Worm (Caenorhabditis elegans) whole organism, mixed stage, embryonic: ENCODE results near the gene K12G11.6.

Experiments
- bed-3 ChIP-seq: fragments of 200-800 bp; sonication (Bioruptor generic); optimal IDR thresholded peaks from 3 replicates; lab custom pipeline; 2018; ENCODE audit warnings: mild to moderate bottlenecking, missing genetic modification characterization, moderate library complexity, missing compliant biosample characterization
- blmp-1 ChIP-seq: fragments of 150-350 bp; optimal IDR thresholded peaks from 2 replicates; lab custom pipeline; 2014; ENCODE audit warnings: missing biosample characterization, missing genetic modification characterization
- ceh-39 ChIP-seq: fragments of 150-350 bp; optimal IDR thresholded peaks from 2 replicates; lab custom pipeline; 2014; ENCODE audit warnings: missing biosample characterization, missing genetic modification characterization
- ceh-43 ChIP-seq: fragments of 200-800 bp; sonication (Bioruptor generic); optimal IDR thresholded peaks from 2 replicates; lab custom pipeline; 2018; ENCODE audit warnings: mild to moderate bottlenecking, missing genetic modification characterization, moderate library complexity, missing compliant biosample characterization
- cnd-1 ChIP-seq: fragments of 200-800 bp; sonication (Bioruptor generic); optimal IDR thresholded peaks from 2 replicates; lab custom pipeline; 2018; ENCODE audit warnings: mild to moderate bottlenecking, missing genetic modification characterization, missing compliant biosample characterization
- drap-1 ChIP-seq: fragments of 200-800 bp; sonication (Bioruptor generic); optimal IDR thresholded peaks from 3 replicates; lab custom pipeline; 2018; ENCODE audit warnings: mild to moderate bottlenecking, missing genetic modification characterization, missing compliant biosample characterization
- elt-1 ChIP-seq: sonication (generic microtip); optimal IDR thresholded peaks from 2 replicates; lab custom pipeline; 2017; ENCODE audit warnings: missing genetic modification characterization, mild to moderate bottlenecking, missing compliant biosample characterization, antibody characterized with exemption, moderate library complexity, borderline replicate concordance; ENCODE audit not compliant: insufficient read depth
- flh-1 ChIP-seq: fragments of 200-800 bp; sonication (Bioruptor generic); optimal IDR thresholded peaks from 2 replicates; lab custom pipeline; 2018; ENCODE audit warnings: mild to moderate bottlenecking, missing genetic modification characterization, moderate library complexity, missing compliant biosample characterization
- ham-2 ChIP-seq: fragments of 200-800 bp; sonication (Bioruptor generic); optimal IDR thresholded peaks from 2 replicates; lab custom pipeline; 2018; ENCODE audit warnings: mild to moderate bottlenecking, missing genetic modification characterization, missing compliant biosample characterization
- hlh-1 ChIP-seq: fragments of 150-350 bp; optimal IDR thresholded peaks from 2 replicates; lab custom pipeline; 2014; ENCODE audit warnings: missing biosample characterization, missing genetic modification reagents, missing genetic modification characterization
- lin-13 ChIP-seq: fragments of 150-350 bp; optimal IDR thresholded peaks from 2 replicates; lab custom pipeline; 2014; ENCODE audit warnings: missing biosample characterization, missing genetic modification characterization
- lin-32 ChIP-seq: fragments of 200-800 bp; sonication (Bioruptor generic); optimal IDR thresholded peaks from 2 replicates; lab custom pipeline; 2018; ENCODE audit warnings: mild to moderate bottlenecking, missing genetic modification characterization, missing compliant biosample characterization
- mep-1 ChIP-seq: fragments of 150-350 bp; optimal IDR thresholded peaks from 2 replicates; lab custom pipeline; 2017; ENCODE audit warnings: missing biosample characterization, missing genetic modification reagents, missing genetic modification characterization, inconsistent platforms
- nhr-12 ChIP-seq: fragments of 150-350 bp; optimal IDR thresholded peaks from 2 replicates; lab custom pipeline; 2014; ENCODE audit warnings: missing biosample characterization, missing genetic modification characterization
- nhr-2 ChIP-seq: fragments of 150-350 bp; optimal IDR thresholded peaks from 2 replicates; lab custom pipeline; 2014; ENCODE audit warnings: missing biosample characterization, missing genetic modification characterization
- nhr-237 ChIP-seq: fragments of 150-350 bp; optimal IDR thresholded peaks from 2 replicates; lab custom pipeline; 2014; ENCODE audit warnings: missing biosample characterization, missing genetic modification characterization
- nhr-28 ChIP-seq: fragments of 150-350 bp; optimal IDR thresholded peaks from 2 replicates; lab custom pipeline; 2014; ENCODE audit warnings: missing biosample characterization, missing genetic modification characterization
- pha-4 ChIP-seq: fragments of 150-350 bp; optimal IDR thresholded peaks from 2 replicates; lab custom pipeline; 2018; ENCODE audit warnings: missing biosample characterization, missing genetic modification reagents, missing genetic modification characterization
- sem-2 ChIP-seq: fragments of 200-800 bp; sonication (Bioruptor generic); optimal IDR thresholded peaks from 2 replicates; lab custom pipeline; 2018; ENCODE audit warnings: mild to moderate bottlenecking, missing genetic modification characterization, missing compliant biosample characterization
- snpc-4 ChIP-seq: fragments of 150-350 bp; optimal IDR thresholded peaks from 2 replicates; lab custom pipeline; 2014; ENCODE audit warnings: missing biosample characterization, missing genetic modification characterization
- tbx-8 ChIP-seq: fragments of 200-800 bp; sonication (Bioruptor generic); optimal IDR thresholded peaks from 2 replicates; lab custom pipeline; 2018; ENCODE audit warnings: mild to moderate bottlenecking, missing genetic modification characterization, moderate library complexity, missing compliant biosample characterization
- unc-120 ChIP-seq: sonication (generic microtip); optimal IDR thresholded peaks from 2 replicates; lab custom pipeline; 2017; ENCODE audit warnings: missing genetic modification characterization, missing compliant biosample characterization; ENCODE audit not compliant: poor library complexity, severe bottlenecking
- unc-62 ChIP-seq: fragments of 150-350 bp; optimal IDR thresholded peaks from 2 replicates; lab custom pipeline; 2014; ENCODE audit warnings: missing biosample characterization, missing genetic modification reagents, missing genetic modification characterization
- zip-8 ChIP-seq: fragments of 150-350 bp; optimal IDR thresholded peaks from 2 replicates; lab custom pipeline; 2014; ENCODE audit warnings: missing biosample characterization, missing genetic modification characterization
- ztf-11 ChIP-seq: fragments of 150-350 bp; optimal IDR thresholded peaks from 2 replicates; lab custom pipeline; 2014; ENCODE audit warnings: missing biosample characterization, missing genetic modification characterization

K12G11.6 gene

DNA sequence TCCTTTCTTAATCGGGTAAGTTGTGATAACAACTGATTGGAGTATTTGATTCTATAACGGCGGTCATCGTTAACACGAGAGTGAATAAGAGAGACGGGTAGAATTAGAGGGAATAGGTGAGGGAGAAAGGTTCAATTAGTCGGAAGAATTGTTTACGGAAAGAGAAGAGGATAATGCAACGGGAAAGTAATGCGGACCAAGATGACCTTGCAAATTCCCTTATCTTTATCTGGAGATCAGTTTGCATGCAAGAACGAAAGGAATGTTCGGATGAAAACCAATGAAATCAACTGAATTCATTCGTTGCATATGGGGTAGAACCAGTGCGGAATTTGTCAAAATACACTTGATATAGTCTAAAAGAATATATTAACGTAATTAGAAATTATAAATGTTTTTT, 8.0 kb downstream of the K12G11.6 start:
- peak; percentile 79 for TF ChIP-seq elt-1 (tag; lab: Kevin White, UChicago)
- no peak for TF ChIP-seq nhr-28 (tag; lab: Kevin White, UChicago)
- TF ChIP-seq, all 35 proteins: peak for 1

DNA sequence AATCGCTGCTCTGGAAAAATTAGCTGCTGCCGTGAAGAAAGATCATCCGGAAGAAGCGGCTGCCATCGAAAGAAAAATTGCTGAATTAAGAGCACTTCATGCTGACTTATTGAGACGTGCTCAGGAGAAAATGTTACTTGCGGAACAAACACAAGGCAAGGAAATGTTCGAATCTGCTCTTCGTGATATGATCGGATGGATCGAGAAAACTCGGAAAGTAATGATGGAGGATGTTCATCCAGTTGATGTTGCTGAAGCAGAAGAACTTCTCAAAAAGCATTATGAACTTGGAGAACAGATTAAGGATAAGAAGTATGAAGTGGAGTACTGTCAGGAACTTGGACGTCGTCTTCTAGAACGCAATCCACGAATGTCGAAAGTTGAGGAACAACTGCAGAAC, 11.8 kb downstream of the K12G11.6 start:
- TF ChIP-seq nhr-237 (tag; lab: Kevin White, UChicago), result no peak
- TF ChIP-seq ceh-43 (GFP tag; lab: Kevin White, UChicago), result no peak
- no peak for TF ChIP-seq pha-4 (tag; lab: Kevin White, UChicago)
- no peak for TF ChIP-seq mep-1 (tag; lab: Kevin White, UChicago)
- TF ChIP-seq blmp-1, result no peak
- TF ChIP-seq flh-1 (GFP tag; lab: Kevin White, UChicago), result no peak
- no peak for TF ChIP-seq unc-62 (GFP tag; lab: Kevin White, UChicago)
- TF ChIP-seq, all 35 proteins: peak for 0

DNA sequence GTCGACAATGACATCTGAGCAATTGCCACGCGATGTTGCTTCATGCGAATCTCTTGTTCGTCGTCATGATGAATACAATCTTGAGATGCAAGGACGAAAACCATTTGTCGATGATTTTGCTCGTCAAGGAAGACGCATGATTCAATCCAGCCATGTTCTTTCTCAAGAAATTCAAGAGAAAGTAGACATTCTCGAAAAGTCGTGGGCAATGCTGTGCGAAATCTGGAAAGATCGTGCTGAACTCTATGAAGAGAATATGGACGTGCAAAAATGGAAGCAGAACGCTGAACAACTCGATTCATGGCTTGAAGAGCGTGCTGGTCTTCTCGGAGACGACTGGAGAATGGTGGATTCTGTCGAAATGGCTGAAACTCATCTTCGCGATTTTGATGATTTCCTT, 19.2 kb downstream of the K12G11.6 start:
- TF ChIP-seq ceh-43 (GFP tag; lab: Kevin White, UChicago), result no peak

DNA sequence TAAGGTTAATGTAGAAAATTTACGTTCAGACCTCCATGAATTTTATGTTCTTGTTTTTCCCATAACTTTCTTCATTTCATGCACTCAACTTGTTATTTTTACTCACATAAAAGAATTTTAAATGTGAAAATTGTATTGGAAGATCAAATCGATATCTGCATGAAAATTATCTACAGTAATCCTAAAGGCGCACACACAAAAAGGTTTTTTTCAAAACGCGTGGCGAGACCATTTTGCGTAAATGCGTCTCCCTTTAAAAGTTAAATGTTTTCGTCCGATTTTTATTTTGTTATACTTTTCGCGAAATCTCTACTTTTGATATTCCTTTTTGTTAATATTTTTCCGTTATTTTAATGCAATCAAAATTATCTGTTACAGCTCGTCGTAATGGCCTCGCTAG, 23.1 kb downstream of the K12G11.6 start, which contains the start of gene R31.2:
Gene R31.2, plus strand, starts transcription at position 388 of the 400 bp plus-strand sequence.
- TF ChIP-seq mep-1 (tag; lab: Kevin White, UChicago) (no peak), unc-120 (tag; lab: Kevin White, UChicago) (no peak), cnd-1 (tag; lab: Kevin White, UChicago) (no peak), flh-1 (GFP tag; lab: Kevin White, UChicago) (no peak), pha-4 (tag; lab: Kevin White, UChicago) (no peak), ztf-11 (tag; lab: Kevin White, UChicago) (no peak), lin-32 (GFP tag; lab: Kevin White, UChicago) (no peak), snpc-4 (tag; lab: Kevin White, UChicago) (no peak), nhr-237 (tag; lab: Kevin White, UChicago) (no peak), unc-62 (GFP tag; lab: Kevin White, UChicago) (no peak), tbx-8 (GFP tag; lab: Kevin White, UChicago) (no peak), ceh-39 (tag; lab: Kevin White, UChicago) (no peak), sem-2 (no peak), nhr-12 (no peak), lin-13 (tag; lab: Kevin White, UChicago) (no peak), zip-8 (tag; lab: Kevin White, UChicago) (no peak), ceh-43 (GFP tag; lab: Kevin White, UChicago) (no peak), drap-1 (GFP tag; lab: Kevin White, UChicago) (no peak), ham-2 (GFP tag; lab: Kevin White, UChicago) (no peak), bed-3 (no peak)

DNA sequence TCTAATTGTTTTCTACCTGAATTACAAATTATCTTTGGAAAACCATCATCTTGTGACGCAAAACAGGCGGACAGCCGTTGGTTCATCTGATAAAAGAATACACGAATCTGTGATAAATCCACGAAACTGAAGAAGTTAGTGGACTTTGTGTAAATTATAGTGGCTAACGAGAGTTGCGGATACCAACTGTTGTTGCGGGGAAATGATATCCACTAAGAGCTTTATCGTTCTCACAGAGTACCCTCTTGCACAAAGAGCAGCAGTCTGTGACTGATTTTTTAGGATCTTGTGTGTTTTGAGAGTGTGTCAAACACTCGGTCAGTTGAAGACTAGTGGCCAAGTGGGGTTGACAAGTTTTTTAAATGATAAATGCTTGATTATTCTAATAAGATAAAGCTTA, 25.5 kb downstream of the K12G11.6 start:
- TF ChIP-seq nhr-2 (tag; lab: Kevin White, UChicago) (no peak), drap-1 (GFP tag; lab: Kevin White, UChicago) (no peak), nhr-12 (no peak), ztf-11 (tag; lab: Kevin White, UChicago) (no peak), hlh-1 (peak; percentile 88)

DNA sequence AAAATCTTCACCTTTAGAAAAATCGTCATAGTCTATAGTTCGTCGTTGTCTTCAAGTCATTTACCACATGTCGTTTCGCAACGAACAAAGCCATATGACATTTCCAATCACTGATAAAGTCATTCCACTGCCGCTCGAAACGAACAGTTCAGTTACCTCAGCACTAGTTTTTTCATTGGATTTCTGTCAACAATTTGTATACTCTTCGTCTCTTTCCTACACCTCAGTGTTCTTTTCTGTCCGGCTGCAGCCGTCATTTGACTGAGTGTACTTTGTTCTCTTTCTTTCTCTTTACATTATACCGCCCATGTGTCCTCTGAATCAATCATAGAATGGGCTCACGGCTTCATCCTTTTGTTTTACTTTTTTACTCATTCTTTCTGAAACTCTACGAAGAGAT, 27.1 kb downstream of the K12G11.6 start:
- TF ChIP-seq unc-62 (GFP tag; lab: Kevin White, UChicago) (peak; percentile 28), flh-1 (GFP tag; lab: Kevin White, UChicago) (no peak)

DNA sequence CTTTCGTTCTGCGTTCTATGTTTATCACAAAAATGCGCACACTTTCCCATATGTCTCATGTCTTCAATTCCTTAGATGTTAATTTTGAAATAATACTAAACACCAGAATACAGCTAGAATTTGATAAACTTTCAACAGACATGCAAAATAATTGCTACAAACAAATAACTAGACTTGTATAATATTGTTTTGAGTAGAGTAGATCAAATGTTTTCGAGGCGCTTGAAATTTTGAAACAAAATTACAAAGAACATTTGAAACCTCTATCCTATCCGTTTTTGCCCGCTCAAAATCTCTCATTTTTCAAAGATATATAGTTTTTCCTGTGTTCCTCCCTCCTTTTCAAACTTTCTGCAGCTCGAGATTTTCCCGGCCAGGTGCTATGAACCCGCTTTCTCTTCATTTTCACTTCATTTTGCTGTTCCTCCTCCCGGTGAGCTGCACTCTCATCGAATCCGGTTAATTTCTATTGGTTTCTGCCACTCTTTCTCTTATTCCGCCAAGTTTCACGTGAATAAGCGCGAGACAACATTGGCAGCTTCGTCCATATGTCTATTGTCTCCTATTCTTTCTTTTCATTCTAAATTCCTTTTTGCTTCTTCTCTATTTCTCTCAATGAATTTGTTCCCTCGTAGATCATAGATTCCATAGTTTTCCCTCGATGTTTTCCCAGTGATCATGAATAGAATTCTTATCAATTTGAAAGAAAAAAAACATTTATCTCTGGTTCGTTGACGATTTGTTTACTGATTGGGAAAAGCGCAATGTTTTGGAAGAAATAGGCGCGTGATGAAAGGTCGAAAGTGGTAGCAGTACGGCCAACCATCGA, 27.8 kb downstream of the K12G11.6 start:
- peak; percentile 60 for TF ChIP-seq hlh-1
- TF ChIP-seq drap-1 (GFP tag; lab: Kevin White, UChicago), result no peak
- TF ChIP-seq unc-120 (tag; lab: Kevin White, UChicago), result peak; percentile 79
- TF ChIP-seq bed-3, result no peak
- TF ChIP-seq unc-62 (GFP tag; lab: Kevin White, UChicago), result peak; percentile 5
- TF ChIP-seq elt-1 (tag; lab: Kevin White, UChicago), result no peak
